Worm (Caenorhabditis elegans) whole organism, L2 larva: ENCODE data around the gene srj-38.
"Not testable (repeated sequence)": the region's sequence is repeated elsewhere in the genome, so short reads cannot be mapped to it uniquely, and the experiment has no call there.

Source experiments
- F13H6.1 ChIP-seq: sonication (generic microtip); optimal IDR thresholded peaks from 2 replicates; lab custom pipeline; 2016; ENCODE audit warnings: missing genetic modification characterization, missing compliant biosample characterization
- R02D3.7 ChIP-seq: fragments of 150-350 bp; optimal IDR thresholded peaks from 2 replicates; lab custom pipeline; 2014; ENCODE audit warnings: missing biosample characterization, missing genetic modification characterization
- Y55F3AM.14 ChIP-seq: fragments of 200-800 bp; sonication (Bioruptor generic); optimal IDR thresholded peaks from 2 replicates; lab custom pipeline; 2018; ENCODE audit warnings: mild to moderate bottlenecking, missing genetic modification characterization, missing compliant biosample characterization
- alr-1 ChIP-seq: fragments of 150-350 bp; optimal IDR thresholded peaks from 2 replicates; lab custom pipeline; 2014; ENCODE audit warnings: missing biosample characterization, missing genetic modification characterization
- aly-2 ChIP-seq: fragments of 150-350 bp; optimal IDR thresholded peaks from 2 replicates; lab custom pipeline; 2014; ENCODE audit warnings: missing biosample characterization, missing genetic modification characterization
- ama-1 ChIP-seq: fragments of 150-350 bp; optimal IDR thresholded peaks from 2 replicates; lab custom pipeline; 2018; ENCODE audit warnings: inconsistent platforms
- blmp-1 ChIP-seq: sonication (generic microtip); optimal IDR thresholded peaks from 2 replicates; lab custom pipeline; 2017; ENCODE audit warnings: missing genetic modification characterization, mild to moderate bottlenecking, missing compliant biosample characterization, antibody characterized with exemption, moderate library complexity; ENCODE audit not compliant: insufficient read depth
- ceh-82 ChIP-seq: fragments of 150-350 bp; optimal IDR thresholded peaks from 2 replicates; lab custom pipeline; 2014; ENCODE audit warnings: missing biosample characterization, missing genetic modification characterization
- dmd-4 ChIP-seq: sonication (generic microtip); optimal IDR thresholded peaks from 2 replicates; lab custom pipeline; 2017; ENCODE audit warnings: missing biosample characterization, missing genetic modification characterization
- egl-27 ChIP-seq: sonication (generic microtip); optimal IDR thresholded peaks from 3 replicates; lab custom pipeline; 2017; ENCODE audit warnings: missing biosample characterization, missing genetic modification reagents, missing genetic modification characterization
- gmeb-1 ChIP-seq: fragments of 150-350 bp; optimal IDR thresholded peaks from 2 replicates; lab custom pipeline; 2014; ENCODE audit warnings: missing biosample characterization, missing genetic modification characterization
- lin-11 ChIP-seq: fragments of 150-350 bp; sonication (generic microtip); optimal IDR thresholded peaks from 2 replicates; lab custom pipeline; 2014; ENCODE audit warnings: missing biosample characterization, missing genetic modification characterization, inconsistent platforms, mixed read lengths
- lin-13 ChIP-seq: fragments of 150-350 bp; optimal IDR thresholded peaks from 2 replicates; lab custom pipeline; 2014; ENCODE audit warnings: missing biosample characterization, missing genetic modification reagents, missing genetic modification characterization
- lsy-2 ChIP-seq, 2 experiments: fragments of 150-350 bp in 1 of 2; sonication (generic microtip) in 1 of 2; optimal IDR thresholded peaks; 2 replicates each; lab custom pipeline; 2014 to 2017; ENCODE audit warnings: missing biosample characterization in 2 of 2, missing genetic modification characterization in 2 of 2
- mbf-1 ChIP-seq: sonication (generic microtip); optimal IDR thresholded peaks from 2 replicates; lab custom pipeline; 2017; ENCODE audit warnings: missing biosample characterization, missing genetic modification characterization
- mdl-1 ChIP-seq, 2 experiments: fragments of 150-350 bp in 1 of 2; sonication (generic microtip) in 1 of 2; optimal IDR thresholded peaks; 2 replicates each; lab custom pipeline; 2017; ENCODE audit warnings: missing biosample characterization in 2 of 2, missing genetic modification characterization in 2 of 2
- nhr-10 ChIP-seq: sonication (generic microtip); optimal IDR thresholded peaks from 2 replicates; lab custom pipeline; 2017; ENCODE audit warnings: missing biosample characterization, missing genetic modification characterization
- nhr-11 ChIP-seq: fragments of 150-350 bp; optimal IDR thresholded peaks from 2 replicates; lab custom pipeline; 2014; ENCODE audit warnings: missing biosample characterization, missing genetic modification characterization
- nhr-12 ChIP-seq: fragments of 150-350 bp; optimal IDR thresholded peaks from 2 replicates; lab custom pipeline; 2014; ENCODE audit warnings: missing biosample characterization, missing genetic modification characterization
- nhr-129 ChIP-seq: fragments of 150-350 bp; optimal IDR thresholded peaks from 2 replicates; lab custom pipeline; 2014; ENCODE audit warnings: missing biosample characterization, missing genetic modification characterization
- nhr-21 ChIP-seq: fragments of 150-350 bp; optimal IDR thresholded peaks from 2 replicates; lab custom pipeline; 2014; ENCODE audit warnings: missing biosample characterization, missing genetic modification characterization
- nhr-23 ChIP-seq: fragments of 150-350 bp; optimal IDR thresholded peaks from 2 replicates; lab custom pipeline; 2014; ENCODE audit warnings: missing biosample characterization, missing genetic modification reagents, missing genetic modification characterization
- nhr-237 ChIP-seq: fragments of 150-350 bp; optimal IDR thresholded peaks from 2 replicates; lab custom pipeline; 2014; ENCODE audit warnings: missing biosample characterization, missing genetic modification characterization
- nhr-25 ChIP-seq: fragments of 150-350 bp; sonication (generic microtip); optimal IDR thresholded peaks from 3 replicates; lab custom pipeline; 2014; ENCODE audit warnings: missing biosample characterization, missing genetic modification characterization
- nhr-6 ChIP-seq: fragments of 150-350 bp; optimal IDR thresholded peaks from 2 replicates; lab custom pipeline; 2014; ENCODE audit warnings: missing biosample characterization, missing genetic modification characterization
- nhr-77 ChIP-seq: fragments of 150-350 bp; optimal IDR thresholded peaks from 2 replicates; lab custom pipeline; 2014; ENCODE audit warnings: missing biosample characterization, missing genetic modification characterization
- sem-4 ChIP-seq: fragments of 150-350 bp; optimal IDR thresholded peaks from 2 replicates; lab custom pipeline; 2014; ENCODE audit warnings: missing biosample characterization, missing genetic modification reagents, missing genetic modification characterization
- sma-3 ChIP-seq: sonication (generic microtip); optimal IDR thresholded peaks from 2 replicates; lab custom pipeline; 2016; ENCODE audit warnings: missing genetic modification reagents, missing genetic modification characterization, missing compliant biosample characterization
- snpc-4 ChIP-seq: fragments of 150-350 bp; optimal IDR thresholded peaks from 2 replicates; lab custom pipeline; 2014; ENCODE audit warnings: missing biosample characterization, missing genetic modification characterization
- unc-39 ChIP-seq: fragments of 150-350 bp; optimal IDR thresholded peaks from 2 replicates; lab custom pipeline; 2014; ENCODE audit warnings: missing biosample characterization, missing genetic modification characterization
- unc-55 ChIP-seq: fragments of 150-350 bp; sonication (generic microtip); optimal IDR thresholded peaks from 3 replicates; lab custom pipeline; 2014; ENCODE audit warnings: missing biosample characterization, missing genetic modification reagents, missing genetic modification characterization
- unc-62 ChIP-seq: fragments of 150-350 bp; optimal IDR thresholded peaks from 2 replicates; lab custom pipeline; 2014; ENCODE audit warnings: missing biosample characterization, missing genetic modification reagents, missing genetic modification characterization
- zag-1 ChIP-seq: fragments of 150-350 bp; optimal IDR thresholded peaks from 2 replicates; lab custom pipeline; 2014; ENCODE audit warnings: missing biosample characterization, missing genetic modification characterization
- ztf-1 ChIP-seq: fragments of 200-800 bp; sonication (Bioruptor generic); conservative IDR thresholded peaks from 2 replicates; pipeline ENCODE4 v1.3.6; 2022; ENCODE audit warnings: missing genetic modification characterization, missing compliant biosample characterization
- ztf-11 ChIP-seq: sonication (generic microtip); optimal IDR thresholded peaks from 2 replicates; lab custom pipeline; 2017; ENCODE audit warnings: missing biosample characterization, missing genetic modification characterization

The srj-38 gene

DNA sequence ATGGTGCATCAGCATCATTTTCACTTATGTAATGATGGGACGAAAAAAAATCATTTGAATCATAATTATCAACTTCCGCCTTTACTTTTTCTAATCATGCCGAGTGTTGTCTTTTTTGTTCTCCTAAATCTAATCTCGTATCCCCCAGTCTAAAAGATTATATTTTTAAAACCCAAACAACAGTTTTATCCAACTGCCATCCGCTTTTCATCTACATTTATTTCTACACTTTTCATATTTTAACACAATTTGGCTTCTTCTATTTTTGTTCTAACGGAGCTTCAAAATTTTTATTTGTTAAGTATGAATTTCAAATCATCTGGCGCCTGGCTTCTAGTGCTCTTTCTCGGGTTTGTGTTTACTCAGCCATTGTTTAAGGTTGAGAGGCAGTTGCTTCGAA is 32.0 kb downstream of the srj-38 start, which contains the start of gene K09C6.3:
Gene K09C6.3, plus strand, starts transcription at position 301 of the 400 bp plus-strand sequence.
- TF ChIP-seq sma-3 (GFP tag; lab: Kevin White, UChicago): no peak
- TF ChIP-seq unc-62 (GFP tag; lab: Kevin White, UChicago): no peak
- TF ChIP-seq nhr-12 (tag; lab: Kevin White, UChicago): no peak
- no peak for TF ChIP-seq zag-1 (tag; lab: Kevin White, UChicago)
- no peak for TF ChIP-seq unc-39 (tag; lab: Kevin White, UChicago)
- TF ChIP-seq nhr-23 (tag; lab: Kevin White, UChicago): no peak
- TF ChIP-seq gmeb-1: no peak
- no peak for TF ChIP-seq nhr-237 (tag; lab: Kevin White, UChicago)
- no peak for TF ChIP-seq ztf-1 (GFP tag; lab: Robert Waterston, UW)
- TF ChIP-seq egl-27: no peak
- TF ChIP-seq mdl-1 (tag; optimal IDR thresholded peaks at IDR 0.05; lab: Kevin White, UChicago): no peak
- no peak for TF ChIP-seq nhr-11 (tag; lab: Kevin White, UChicago)
- TF ChIP-seq snpc-4 (tag; lab: Kevin White, UChicago): no peak

DNA sequence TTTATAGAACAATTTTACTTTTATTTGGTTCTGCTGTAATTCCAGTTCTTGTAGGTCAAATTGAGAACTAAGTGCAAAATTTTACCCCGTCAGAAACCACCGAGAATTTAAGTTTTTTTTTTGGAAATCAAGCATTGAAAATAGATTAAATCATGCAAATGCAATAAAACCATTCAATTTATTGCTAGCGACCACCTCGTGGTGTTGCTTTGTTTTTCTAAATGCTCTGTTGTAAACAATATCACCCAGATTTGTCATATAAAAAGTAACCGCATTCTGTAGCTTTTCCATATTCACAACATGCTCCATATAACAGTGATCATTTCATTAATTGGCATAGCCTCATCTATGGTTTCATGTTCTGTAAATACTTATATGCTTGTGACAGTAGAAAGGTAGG is 34.7 kb downstream of the srj-38 start, which contains the start of gene srbc-12:
Gene srbc-12, plus strand, starts transcription at position 301 of the 400 bp plus-strand sequence.
- no peak for TF ChIP-seq nhr-25 (tag; lab: Kevin White, UChicago)
- no peak for TF ChIP-seq sma-3 (GFP tag; lab: Kevin White, UChicago)
- no peak for TF ChIP-seq nhr-21
- no peak for TF ChIP-seq dmd-4
- no peak for TF ChIP-seq nhr-77 (tag; lab: Kevin White, UChicago)
- TF ChIP-seq lin-11 (tag; lab: Kevin White, UChicago): no peak
- no peak for TF ChIP-seq nhr-6 (tag; lab: Kevin White, UChicago)
- no peak for TF ChIP-seq alr-1 (tag; lab: Kevin White, UChicago)
- TF ChIP-seq mbf-1: no peak
- no peak for TF ChIP-seq F13H6.1 (tag; lab: Kevin White, UChicago)
- no peak for TF ChIP-seq ztf-11 (tag; lab: Kevin White, UChicago)
- no peak for TF ChIP-seq lin-13 (GFP tag; lab: Kevin White, UChicago)
- TF ChIP-seq unc-55: no peak

DNA sequence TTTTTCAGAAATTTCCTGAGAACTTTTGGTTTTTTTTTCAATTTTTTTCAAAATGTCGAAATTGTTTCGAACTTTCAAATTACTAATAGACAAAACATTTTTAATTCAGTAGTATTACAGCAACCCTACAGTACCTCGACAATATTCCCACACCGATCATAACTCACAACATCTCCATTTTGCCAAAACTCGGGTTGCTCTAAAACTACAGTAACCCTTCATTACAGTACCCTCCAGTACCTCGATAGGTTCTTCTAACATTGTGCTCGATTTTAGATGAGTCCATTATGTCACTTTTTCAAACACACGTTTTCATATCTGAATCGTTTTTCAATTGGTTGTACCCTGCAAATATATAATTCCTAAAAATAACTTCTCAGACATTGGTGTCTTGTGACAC is 35.2 kb downstream of the srj-38 start:
- TF ChIP-seq ztf-11 (tag; lab: Kevin White, UChicago): no peak
- no peak for TF ChIP-seq egl-27
- no peak for TF ChIP-seq nhr-237 (tag; lab: Kevin White, UChicago)
- no peak for TF ChIP-seq Y55F3AM.14 (GFP tag; lab: Kevin White, UChicago)
- TF ChIP-seq nhr-6 (tag; lab: Kevin White, UChicago): no peak
- no peak for TF ChIP-seq blmp-1 (tag; lab: Kevin White, UChicago)
- TF ChIP-seq lsy-2 (tag; optimal IDR thresholded peaks at IDR 0.05; lab: Kevin White, UChicago): no peak
- no peak for TF ChIP-seq nhr-25 (tag; lab: Kevin White, UChicago)
- TF ChIP-seq nhr-10 (tag; lab: Kevin White, UChicago): no peak
- TF ChIP-seq ztf-1 (GFP tag; lab: Robert Waterston, UW): no peak

- TF ChIP-seq snpc-4 (tag; lab: Kevin White, UChicago) (no peak), nhr-129 (tag; lab: Kevin White, UChicago) (no peak), sem-4 (tag; lab: Kevin White, UChicago) (no peak), R02D3.7 (no peak), ceh-82 (tag; lab: Kevin White, UChicago) (no peak), aly-2 (no peak), nhr-10 (tag; lab: Kevin White, UChicago) (no peak), nhr-6 (tag; lab: Kevin White, UChicago) (no peak), ama-1 (no peak), mdl-1 (tag; optimal IDR thresholded peaks at IDR 0.05; lab: Kevin White, UChicago) (no peak), nhr-11 (tag; lab: Kevin White, UChicago) (no peak), nhr-23 (tag; lab: Kevin White, UChicago) (no peak)
Measured at ce11 chrV:847521-847920, 36.7 kb downstream of the srj-38 start, which contains the start of gene srbc-13. Gene srbc-13 (plus strand): TSS chrV:847821.

ce11 chrV:843118-843517 is 41.1 kb downstream of the srj-38 start, which contains the start of gene K09C6.8:
Gene K09C6.8 (minus strand): TSS chrV:843218.
- not testable (repeated sequence) for TF ChIP-seq mdl-1 (tag; optimal IDR thresholded peaks at IDR 0.05; lab: Kevin White, UChicago); mbf-1; F13H6.1 (tag; lab: Kevin White, UChicago)
- TF ChIP-seq, all 48 proteins: peak for 0; not testable (repeated sequence) for 48
